Worm (Caenorhabditis elegans) whole organism, L1 larva: ENCODE results near the gene eng-1.

Experiments
- C04F5.9 ChIP-seq: sonication (generic microtip); optimal IDR thresholded peaks from 2 replicates; lab custom pipeline; 2016; ENCODE audit warnings: missing genetic modification characterization, missing compliant biosample characterization
- C16A3.4 ChIP-seq: fragments of 150-350 bp; optimal IDR thresholded peaks from 2 replicates; lab custom pipeline; 2014; ENCODE audit warnings: missing biosample characterization, missing genetic modification characterization
- C34B4.2 ChIP-seq: sonication (generic microtip); optimal IDR thresholded peaks from 2 replicates; lab custom pipeline; 2017; ENCODE audit warnings: mild to moderate bottlenecking, missing genetic modification characterization, missing compliant biosample characterization
- F16B12.6 ChIP-seq: fragments of 150-350 bp; optimal IDR thresholded peaks from 2 replicates; lab custom pipeline; 2014; ENCODE audit warnings: missing biosample characterization, missing genetic modification characterization
- aly-2 ChIP-seq: fragments of 150-350 bp; optimal IDR thresholded peaks from 2 replicates; lab custom pipeline; 2014; ENCODE audit warnings: missing biosample characterization, missing genetic modification characterization
- ceh-8 ChIP-seq: fragments of 200-800 bp; sonication (Bioruptor generic); optimal IDR thresholded peaks from 2 replicates; lab custom pipeline; 2018; ENCODE audit warnings: mild to moderate bottlenecking, missing genetic modification characterization, moderate library complexity, missing compliant biosample characterization
- ceh-82 ChIP-seq, 3 experiments: fragments of 150-350 bp in 1 of 3; sonication (generic microtip) in 2 of 3; optimal IDR thresholded peaks; 2 replicates each; lab custom pipeline; 2014 to 2017; ENCODE audit warnings: missing biosample characterization in 3 of 3, missing genetic modification characterization in 3 of 3
- ceh-90 ChIP-seq: sonication (generic microtip); optimal IDR thresholded peaks from 2 replicates; lab custom pipeline; 2016; ENCODE audit warnings: missing genetic modification characterization, missing compliant biosample characterization
- ces-1 ChIP-seq: fragments of 150-350 bp; optimal IDR thresholded peaks from 2 replicates; lab custom pipeline; 2014; ENCODE audit warnings: missing biosample characterization, missing genetic modification reagents, missing genetic modification characterization
- dpl-1 ChIP-seq, 3 experiments: fragments of 150-350 bp in 2 of 3; sonication (generic microtip) in 1 of 3; optimal IDR thresholded peaks; 2 replicates each; lab custom pipeline; 2014 to 2017; ENCODE audit warnings: missing biosample characterization in 3 of 3, missing genetic modification characterization in 3 of 3, missing genetic modification reagents in 3 of 3
- efl-1 ChIP-seq, 4 experiments: fragments of 150-350 bp; optimal IDR thresholded peaks in 3 of 4; peaks in 1 of 4; 1 replicate in 1 of 4; 2 replicates in 3 of 4; lab custom pipeline; 2014; ENCODE audit warnings: missing biosample characterization in 2 of 4, missing genetic modification characterization in 2 of 4, missing genetic modification reagents in 2 of 4
- egl-27 ChIP-seq, 2 experiments: fragments of 150-350 bp in 1 of 2; sonication (generic microtip); optimal IDR thresholded peaks; 3 replicates each; lab custom pipeline; 2017 to 2018; ENCODE audit warnings: missing biosample characterization in 2 of 2, missing genetic modification characterization in 2 of 2, missing genetic modification reagents in 2 of 2
- elt-2 ChIP-seq: sonication (generic microtip); optimal IDR thresholded peaks from 2 replicates; lab custom pipeline; 2016; ENCODE audit warnings: missing genetic modification characterization, mild to moderate bottlenecking, inconsistent platforms, missing compliant biosample characterization, missing genetic modification reagents
- elt-3 ChIP-seq, 6 experiments: fragments of 150-350 bp in 1 of 6; sonication (generic microtip); optimal IDR thresholded peaks; 2 replicates each; lab custom pipeline; 2017 to 2018; ENCODE audit warnings: missing biosample characterization in 6 of 6, missing genetic modification characterization in 6 of 6, inconsistent platforms in 1 of 6
- fkh-10 ChIP-seq: sonication (generic microtip); optimal IDR thresholded peaks from 2 replicates; lab custom pipeline; 2017; ENCODE audit warnings: missing biosample characterization, missing genetic modification reagents, missing genetic modification characterization
- fkh-8 ChIP-seq: sonication (generic microtip); optimal IDR thresholded peaks from 2 replicates; lab custom pipeline; 2016; ENCODE audit warnings: mild to moderate bottlenecking, missing genetic modification characterization, missing compliant biosample characterization
- grh-1 ChIP-seq: fragments of 200-800 bp; sonication (Bioruptor generic); IDR thresholded peaks from 2 replicates; pipeline ENCODE4 v1.3.6; 2022; ENCODE audit warnings: missing genetic modification reagents, missing genetic modification characterization, missing compliant biosample characterization
- hlh-17 ChIP-seq: fragments of 200-800 bp; sonication (Bioruptor generic); optimal IDR thresholded peaks from 2 replicates; lab custom pipeline; 2018; ENCODE audit warnings: missing genetic modification characterization, mild to moderate bottlenecking, missing compliant biosample characterization, moderate library complexity, borderline replicate concordance
- hpl-2 ChIP-seq: fragments of 150-350 bp; optimal IDR thresholded peaks from 2 replicates; lab custom pipeline; 2014; ENCODE audit warnings: missing biosample characterization, missing genetic modification reagents, missing genetic modification characterization
- lin-13 ChIP-seq: fragments of 150-350 bp; optimal IDR thresholded peaks from 2 replicates; lab custom pipeline; 2014; ENCODE audit warnings: missing biosample characterization, missing genetic modification reagents, missing genetic modification characterization
- lin-35 ChIP-seq, 2 experiments: fragments of 150-350 bp; optimal IDR thresholded peaks; 2 replicates each; lab custom pipeline; 2014; ENCODE audit warnings: missing biosample characterization in 2 of 2, missing genetic modification characterization in 2 of 2, missing genetic modification reagents in 2 of 2
- lir-3 ChIP-seq: sonication (generic microtip); optimal IDR thresholded peaks from 2 replicates; lab custom pipeline; 2016; ENCODE audit warnings: mild to moderate bottlenecking, missing genetic modification characterization, moderate library complexity, missing compliant biosample characterization; ENCODE audit not compliant: poor library complexity
- lsy-2 ChIP-seq, 2 experiments: fragments of 150-350 bp; optimal IDR thresholded peaks; 2 replicates each; lab custom pipeline; 2014; ENCODE audit warnings: missing biosample characterization in 2 of 2, missing genetic modification characterization in 2 of 2
- mab-9 ChIP-seq: fragments of 200-800 bp; sonication (Bioruptor generic); IDR thresholded peaks from 2 replicates; pipeline ENCODE4 v1.3.6; 2022; ENCODE audit warnings: missing genetic modification reagents, missing genetic modification characterization, missing compliant biosample characterization
- mef-2 ChIP-seq: fragments of 150-350 bp; optimal IDR thresholded peaks from 2 replicates; lab custom pipeline; 2014; ENCODE audit warnings: missing biosample characterization, missing genetic modification characterization
- mep-1 ChIP-seq: fragments of 150-350 bp; optimal IDR thresholded peaks from 2 replicates; lab custom pipeline; 2014; ENCODE audit warnings: missing biosample characterization, missing genetic modification characterization
- nhr-11 ChIP-seq: fragments of 150-350 bp; optimal IDR thresholded peaks from 2 replicates; lab custom pipeline; 2014; ENCODE audit warnings: missing biosample characterization, missing genetic modification characterization
- nhr-12 ChIP-seq: sonication (generic microtip); optimal IDR thresholded peaks from 2 replicates; lab custom pipeline; 2017; ENCODE audit warnings: missing biosample characterization, missing genetic modification characterization
- nhr-20 ChIP-seq: sonication (generic microtip); optimal IDR thresholded peaks from 2 replicates; lab custom pipeline; 2016; ENCODE audit warnings: mild to moderate bottlenecking, missing genetic modification characterization, missing compliant biosample characterization
- nhr-237 ChIP-seq: fragments of 150-350 bp; optimal IDR thresholded peaks from 2 replicates; lab custom pipeline; 2014; ENCODE audit warnings: missing biosample characterization, missing genetic modification characterization
- nhr-76 ChIP-seq: sonication (generic microtip); optimal IDR thresholded peaks from 2 replicates; lab custom pipeline; 2017; ENCODE audit warnings: missing biosample characterization, missing genetic modification characterization
- nhr-84 ChIP-seq: sonication (generic microtip); optimal IDR thresholded peaks from 2 replicates; lab custom pipeline; 2017; ENCODE audit warnings: missing biosample characterization, missing genetic modification characterization
- nhr-85 ChIP-seq: sonication (generic microtip); peaks from one replicate; lab custom pipeline; 2016; ENCODE audit warnings: missing genetic modification characterization, inconsistent platforms, missing compliant biosample characterization
- nhr-90 ChIP-seq: sonication (generic microtip); optimal IDR thresholded peaks from 2 replicates; lab custom pipeline; 2016; ENCODE audit warnings: mild to moderate bottlenecking, missing genetic modification characterization, missing compliant biosample characterization; ENCODE audit not compliant: poor library complexity
- pag-3 ChIP-seq: sonication (generic microtip); optimal IDR thresholded peaks from 2 replicates; lab custom pipeline; 2017; ENCODE audit warnings: missing genetic modification characterization, mild to moderate bottlenecking, missing compliant biosample characterization, antibody characterized with exemption, borderline replicate concordance; ENCODE audit not compliant: insufficient read depth
- pqm-1 ChIP-seq: sonication (generic microtip); optimal IDR thresholded peaks from 3 replicates; lab custom pipeline; 2017; ENCODE audit warnings: missing biosample characterization, missing genetic modification characterization
- snpc-4 ChIP-seq: fragments of 150-350 bp; optimal IDR thresholded peaks from 2 replicates; lab custom pipeline; 2014; ENCODE audit warnings: missing biosample characterization, missing genetic modification characterization
- snu-23 ChIP-seq: sonication (generic microtip); optimal IDR thresholded peaks from 2 replicates; lab custom pipeline; 2016; ENCODE audit warnings: missing genetic modification characterization, missing compliant biosample characterization
- sptf-1 ChIP-seq: fragments of 150-350 bp; optimal IDR thresholded peaks from 2 replicates; lab custom pipeline; 2014; ENCODE audit warnings: missing biosample characterization, missing genetic modification characterization
- sup-37 ChIP-seq: fragments of 200-800 bp; sonication (Bioruptor generic); optimal IDR thresholded peaks from 2 replicates; lab custom pipeline; 2018; ENCODE audit warnings: mild to moderate bottlenecking, missing genetic modification characterization, missing compliant biosample characterization
- tbx-2 ChIP-seq: sonication (generic microtip); optimal IDR thresholded peaks from 2 replicates; lab custom pipeline; 2016; ENCODE audit warnings: missing genetic modification characterization, missing compliant biosample characterization
- tlp-1 ChIP-seq: fragments of 150-350 bp; optimal IDR thresholded peaks from 2 replicates; lab custom pipeline; 2014; ENCODE audit warnings: missing biosample characterization, missing genetic modification characterization
- unc-86 ChIP-seq: sonication (generic microtip); optimal IDR thresholded peaks from 2 replicates; lab custom pipeline; 2016; ENCODE audit warnings: missing genetic modification characterization, missing compliant biosample characterization
- unc-98 ChIP-seq: fragments of 200-800 bp; sonication (Bioruptor generic); IDR thresholded peaks from 2 replicates; pipeline ENCODE4 v1.3.6; 2022; ENCODE audit warnings: missing genetic modification characterization, missing compliant biosample characterization
- vab-15 ChIP-seq: sonication (generic microtip); optimal IDR thresholded peaks from 2 replicates; lab custom pipeline; 2017; ENCODE audit warnings: missing genotype, mild to moderate bottlenecking, missing genetic modification characterization, missing compliant biosample characterization
- xbp-1 ChIP-seq: sonication (generic microtip); optimal IDR thresholded peaks from 2 replicates; lab custom pipeline; 2016; ENCODE audit warnings: missing genetic modification characterization, missing compliant biosample characterization
- zag-1 ChIP-seq: fragments of 150-350 bp; optimal IDR thresholded peaks from 2 replicates; lab custom pipeline; 2014; ENCODE audit warnings: missing biosample characterization, missing genetic modification characterization
- ztf-11 ChIP-seq, 2 experiments: sonication (generic microtip); optimal IDR thresholded peaks; 2 replicates each; lab custom pipeline; 2016 to 2017; ENCODE audit warnings: missing genetic modification characterization in 2 of 2, missing biosample characterization in 1 of 2, missing compliant biosample characterization in 1 of 2

The eng-1 gene

ce11 chrIII:5868401-5868800 lies at the start of gene eng-1:
TSS of gene eng-1 (minus strand) at chrIII:5868501.
- TF ChIP-seq snpc-4 (tag; lab: Kevin White, UChicago) (no peak), lir-3 (tag; lab: Kevin White, UChicago) (no peak), nhr-12 (tag; lab: Kevin White, UChicago) (no peak), C04F5.9 (tag; lab: Kevin White, UChicago) (no peak), tbx-2 (tag; lab: Kevin White, UChicago) (no peak), xbp-1 (no peak), ceh-90 (no peak), vab-15 (tag; lab: Kevin White, UChicago) (no peak), pqm-1 (no peak), elt-2 (tag; lab: Kevin White, UChicago) (no peak)

ce11 chrIII:5917365-5917958 lies 49.2 kb upstream of the eng-1 start:
- TF ChIP-seq hpl-2 = no peak
- no peak for TF ChIP-seq mep-1
- no peak for TF ChIP-seq pag-3 (tag; lab: Kevin White, UChicago)
- TF ChIP-seq pqm-1 = peak; percentile 34
- TF ChIP-seq aly-2 (tag; lab: Kevin White, UChicago) = no peak
- TF ChIP-seq egl-27 (tag; optimal IDR thresholded peaks at IDR 0.05; lab: Kevin White, UChicago) = no peak
- TF ChIP-seq snpc-4 (tag; lab: Kevin White, UChicago) = no peak
- peak; percentile 21 for TF ChIP-seq snu-23 (GFP tag; lab: Kevin White, UChicago)
- no peak for TF ChIP-seq mab-9
- no peak for TF ChIP-seq nhr-12 (tag; lab: Kevin White, UChicago)
- TF ChIP-seq lin-13 = no peak
- TF ChIP-seq fkh-8 = no peak
- TF ChIP-seq nhr-90 (tag; lab: Kevin White, UChicago) = peak; percentile 75
- TF ChIP-seq unc-98 = no peak
- TF ChIP-seq xbp-1 = no peak
- no peak for TF ChIP-seq fkh-10
- TF ChIP-seq nhr-237 (tag; lab: Kevin White, UChicago) = no peak
- TF ChIP-seq C34B4.2 (tag; lab: Kevin White, UChicago) = no peak
- no peak for TF ChIP-seq F16B12.6 (tag; lab: Kevin White, UChicago)
- peak; percentile 27 for TF ChIP-seq nhr-20 (tag; lab: Kevin White, UChicago)
- TF ChIP-seq ceh-8 (GFP tag; lab: Kevin White, UChicago) = no peak
- TF ChIP-seq grh-1 = no peak
- no peak for TF ChIP-seq sptf-1 (tag; lab: Kevin White, UChicago)
- TF ChIP-seq ceh-90 = no peak
- peak; percentile 67 for TF ChIP-seq elt-2 (tag; lab: Kevin White, UChicago)
- no peak for TF ChIP-seq zag-1
- TF ChIP-seq ztf-11 (tag; optimal IDR thresholded peaks at IDR 0.05; lab: Kevin White, UChicago) = no peak
- peak in 1 of 2 experiments; percentile 21 for TF ChIP-seq efl-1 (optimal IDR thresholded peaks at IDR 0.05; lab: Kevin White, UChicago)
- peak in 1 of 2 experiments; percentile 70 for TF ChIP-seq efl-1 (GFP tag; optimal IDR thresholded peaks at IDR 0.05 in 1 of 2; lab: Kevin White, UChicago)
- no peak for TF ChIP-seq nhr-11 (tag; lab: Kevin White, UChicago)
- no peak for TF ChIP-seq lir-3 (tag; lab: Kevin White, UChicago)
- TF ChIP-seq lsy-2 (tag; optimal IDR thresholded peaks at IDR 0.05; lab: Kevin White, UChicago) = peak in 1 of 2 experiments; percentile 34
- TF ChIP-seq nhr-76 (tag; lab: Kevin White, UChicago) = no peak
- TF ChIP-seq vab-15 (tag; lab: Kevin White, UChicago) = no peak
- no peak for TF ChIP-seq ceh-82 (tag; optimal IDR thresholded peaks at IDR 0.05; lab: Kevin White, UChicago)
- peak in 1 of 2 experiments; percentile 57 for TF ChIP-seq lin-35 (GFP tag; optimal IDR thresholded peaks at IDR 0.05; lab: Kevin White, UChicago)
- TF ChIP-seq C04F5.9 (tag; lab: Kevin White, UChicago) = no peak
- TF ChIP-seq tlp-1 (tag; lab: Kevin White, UChicago) = no peak
- no peak for TF ChIP-seq unc-86 (tag; lab: Kevin White, UChicago)
- TF ChIP-seq sup-37 (GFP tag; lab: Kevin White, UChicago) = no peak
- TF ChIP-seq C16A3.4 (tag; lab: Kevin White, UChicago) = peak; percentile 22
- TF ChIP-seq nhr-85 = peak; percentile 40
- TF ChIP-seq nhr-84 (tag; lab: Kevin White, UChicago) = no peak
- no peak for TF ChIP-seq mef-2 (tag; lab: Kevin White, UChicago)
- TF ChIP-seq dpl-1 (GFP tag; optimal IDR thresholded peaks at IDR 0.05; lab: Kevin White, UChicago) = no peak
- TF ChIP-seq elt-3 (tag; optimal IDR thresholded peaks at IDR 0.05; lab: Kevin White, UChicago) = no peak
- no peak for TF ChIP-seq hlh-17 (GFP tag; lab: Kevin White, UChicago)
- no peak for TF ChIP-seq ces-1 (GFP tag; lab: Kevin White, UChicago)
